Fruit fly (Drosophila melanogaster): Measurements from ENCODE around the gene CG3226.
A peak's percentile ranks its signal among the peaks of the same experiment; 100 is the strongest.

CG3226 gene

dm6 chrX:6661392-6661837 is 7.4 kb upstream of the CG3226 start, which contains the start of the genes CG3224 and Ctr1A (continued):
- TF ChIP-seq pfk (GFP tag; optimal IDR thresholded peaks at IDR 0.05) (no peak), Aef1 (GFP tag; IDR thresholded peaks at IDR 0.05) (no peak), luna (GFP tag; optimal IDR thresholded peaks at IDR 0.05) (no peak), Hsf (GFP tag; optimal IDR thresholded peaks at IDR 0.05) (no peak), ase (GFP tag; IDR thresholded peaks at IDR 0.05) (no peak), CG8359 (GFP tag; optimal IDR thresholded peaks at IDR 0.05; ENCODE audit: borderline replicate concordance) (no peak), CG1603 (tag; optimal IDR thresholded peaks at IDR 0.05) (peak; percentile 31), amos (GFP tag; IDR thresholded peaks at IDR 0.05; ENCODE audit: partially characterized antibody) (no peak), CG4617 (GFP tag; optimal IDR thresholded peaks at IDR 0.05; ENCODE audit: borderline replicate concordance) (no peak), CG17361 (GFP tag; IDR thresholded peaks at IDR 0.05) (peak; percentile 21; the same call in 1 of the 3 replicates), CHES-1-like (GFP tag; optimal IDR thresholded peaks at IDR 0.05) (peak; percentile 13), CG2116 (GFP tag; optimal IDR thresholded peaks at IDR 0.05) (peak; percentile 55), Rx (GFP tag; IDR thresholded peaks at IDR 0.05) (no peak), emc (GFP tag; optimal IDR thresholded peaks at IDR 0.05) (no peak), bigmax (GFP tag; optimal IDR thresholded peaks at IDR 0.05) (no peak), Scr (GFP tag; IDR thresholded peaks at IDR 0.05; ENCODE audit: partially characterized antibody) (peak; percentile 45), Nf-YA (GFP tag; IDR thresholded peaks at IDR 0.05) (no peak), h (optimal IDR thresholded peaks at IDR 0.05) (no peak), abd-A (tag; optimal IDR thresholded peaks at IDR 0.05) (peak; percentile 62), CG30020 (tag; optimal IDR thresholded peaks at IDR 0.05) (peak; percentile 18), Atf-2 (GFP tag; optimal IDR thresholded peaks at IDR 0.05) (no peak), crp (GFP tag; optimal IDR thresholded peaks at IDR 0.05) (peak; percentile 51 to 89), lab (GFP tag; optimal IDR thresholded peaks at IDR 0.05) (peak; percentile 13), CTCF (GFP tag; optimal IDR thresholded peaks at IDR 0.05) (no peak), Dfd (GFP tag; optimal IDR thresholded peaks at IDR 0.05) (no peak), CG17568 (GFP tag; optimal IDR thresholded peaks at IDR 0.05) (no peak), CG3995 (GFP tag; optimal IDR thresholded peaks at IDR 0.05) (no peak), sna (GFP tag; IDR thresholded peaks at IDR 0.05; ENCODE audit: partially characterized antibody) (peak; percentile 29; the same call in 1 of the 2 replicates), CG32767 (GFP tag; IDR thresholded peaks at IDR 0.05) (no peak), MESR4 (GFP tag; optimal IDR thresholded peaks at IDR 0.05) (peak; percentile 28), gfzf (GFP tag; optimal IDR thresholded peaks at IDR 0.05) (peak; percentile 80), Sox102F (GFP tag; optimal IDR thresholded peaks at IDR 0.05) (no peak), CG7963 (GFP tag; IDR thresholded peaks at IDR 0.05; ENCODE audit: partially characterized antibody) (no peak), CG3847 (GFP tag; IDR thresholded peaks at IDR 0.05) (no peak), CG31388 (GFP tag; optimal IDR thresholded peaks at IDR 0.05) (no peak), cwo (GFP tag; optimal IDR thresholded peaks at IDR 0.05) (no peak), Lim3 (GFP tag; IDR thresholded peaks at IDR 0.05) (no peak), CG12942 (GFP tag; optimal IDR thresholded peaks at IDR 0.05) (no peak), CG10565 (GFP tag; optimal IDR thresholded peaks at IDR 0.05) (no peak), crol (GFP tag; IDR thresholded peaks at IDR 0.05) (no peak), Bgb (GFP tag; IDR thresholded peaks at IDR 0.05; ENCODE audit: partially characterized antibody) (peak; percentile 33; the same call in 1 of the 2 replicates), CG6654 (GFP tag; optimal IDR thresholded peaks at IDR 0.05) (no peak), CG15479 (GFP tag; optimal IDR thresholded peaks at IDR 0.05) (no peak), Dp (GFP tag; optimal IDR thresholded peaks at IDR 0.05) (peak; percentile 26), sens (GFP tag) (peak; percentile 32), D (optimal IDR thresholded peaks at IDR 0.05) (no peak), D (GFP tag; optimal IDR thresholded peaks at IDR 0.05) (no peak), CG12391 (tag; optimal IDR thresholded peaks at IDR 0.05) (peak; percentile 18), CG11560 (tag; IDR thresholded peaks at IDR 0.05) (no peak), CG15696 (tag; optimal IDR thresholded peaks at IDR 0.05) (no peak), Fer2 (tag; optimal IDR thresholded peaks at IDR 0.05) (no peak)

Measured in whole organism, embryonic.